Worm (Caenorhabditis elegans): ENCODE results near the gene clec-135.

DNA sequence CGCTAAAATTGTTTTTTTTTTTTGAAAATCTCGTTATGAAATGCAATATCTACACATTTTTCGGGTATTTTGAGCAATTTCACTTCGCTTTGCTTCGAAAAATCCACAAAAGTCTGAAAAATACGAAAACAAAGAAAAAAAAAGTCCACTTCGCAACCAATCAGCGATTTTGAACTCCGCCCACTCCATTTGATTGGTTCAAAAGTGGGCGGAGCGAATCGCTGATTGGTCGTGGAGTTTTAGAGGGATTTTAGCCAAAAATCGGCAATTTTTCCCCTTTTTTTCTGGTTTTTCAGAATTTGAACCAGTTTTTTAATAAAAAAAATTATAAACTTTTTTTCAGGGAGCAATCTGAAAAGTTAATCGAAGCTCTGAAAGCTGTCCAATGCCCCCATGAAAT lies 19.6 kb downstream of the clec-135 start:
- no peak for TF ChIP-seq him-1 (tag; optimal IDR thresholded peaks at IDR 0.05)
- no peak for TF ChIP-seq dao-5 (tag; optimal IDR thresholded peaks at IDR 0.05)
- TF ChIP-seq W03F9.2 (tag; optimal IDR thresholded peaks at IDR 0.05): no peak
